Fruit fly (Drosophila melanogaster): ENCODE data around the gene Herp.
A peak's percentile ranks its signal among the peaks of the same experiment; 100 is the strongest.

Herp gene

dm6 chr2L:7811249-7812002 is 11.6 kb upstream of the Herp start, which contains the start of gene LanB1 (continued):
- TF ChIP-seq CG6765 (GFP tag; optimal IDR thresholded peaks at IDR 0.05) (peak; percentile 30), CG18011 (GFP tag; optimal IDR thresholded peaks at IDR 0.05) (no peak), pnt (GFP tag; optimal IDR thresholded peaks at IDR 0.05) (no peak), CG4424 (GFP tag; optimal IDR thresholded peaks at IDR 0.05) (no peak), CG18764 (GFP tag; optimal IDR thresholded peaks at IDR 0.05) (no peak), CG11696 (GFP tag; IDR thresholded peaks at IDR 0.05) (no peak), seq (GFP tag; IDR thresholded peaks at IDR 0.05) (no peak), her (GFP tag; optimal IDR thresholded peaks at IDR 0.05) (peak; percentile 61), Taf1 (GFP tag; IDR thresholded peaks at IDR 0.05) (no peak), CG11398 (GFP tag; optimal IDR thresholded peaks at IDR 0.05) (no peak), otp (GFP tag; IDR thresholded peaks at IDR 0.05) (no peak), pum (GFP tag; optimal IDR thresholded peaks at IDR 0.05) (no peak), CG10274 (GFP tag; optimal IDR thresholded peaks at IDR 0.05) (no peak), Meics (GFP tag; optimal IDR thresholded peaks at IDR 0.05) (no peak), zf30C (GFP tag; optimal IDR thresholded peaks at IDR 0.05) (no peak), CG10321 (GFP tag; IDR thresholded peaks at IDR 0.05) (no peak), crc (GFP tag; optimal IDR thresholded peaks at IDR 0.05) (no peak), GATAe (GFP tag; conservative IDR thresholded peaks at IDR 0.05) (no peak), slou (GFP tag; optimal IDR thresholded peaks at IDR 0.05) (no peak), CG4820 (GFP tag; optimal IDR thresholded peaks at IDR 0.05) (no peak), CG9876 (GFP tag; optimal IDR thresholded peaks at IDR 0.05) (no peak), CG1602 (GFP tag; optimal IDR thresholded peaks at IDR 0.05) (no peak), da (GFP tag; optimal IDR thresholded peaks at IDR 0.05) (peak; percentile 13), nau (GFP tag; optimal IDR thresholded peaks at IDR 0.05) (peak; percentile 8), unc-4 (GFP tag; IDR thresholded peaks at IDR 0.05; ENCODE audit: partially characterized antibody) (peak; percentile 33; the same call in 1 of the 2 replicates), CG6813 (GFP tag; optimal IDR thresholded peaks at IDR 0.05) (no peak), gsb-n (tag; optimal IDR thresholded peaks at IDR 0.05) (no peak), Dbx (GFP tag; IDR thresholded peaks at IDR 0.05) (0 out of 3 replicates have a peak, but pooled peaks have one; percentile 27), CG11504 (tag; optimal IDR thresholded peaks at IDR 0.05) (no peak), Aef1 (GFP tag; IDR thresholded peaks at IDR 0.05) (no peak), CG13624 (GFP tag; optimal IDR thresholded peaks at IDR 0.05) (peak; percentile 2), CG6791 (GFP tag; IDR thresholded peaks at IDR 0.05; ENCODE audit: partially characterized antibody) (peak; percentile 61; the same call in 2 of the 3 replicates), Nf-YA (GFP tag; IDR thresholded peaks at IDR 0.05) (no peak), Drgx (GFP tag; IDR thresholded peaks at IDR 0.05) (peak; percentile 40), gem (tag; optimal IDR thresholded peaks at IDR 0.05) (no peak), CG4617 (GFP tag; optimal IDR thresholded peaks at IDR 0.05; ENCODE audit: borderline replicate concordance) (no peak), CG10565 (GFP tag; optimal IDR thresholded peaks at IDR 0.05) (no peak), CG10209 (GFP tag; optimal IDR thresholded peaks at IDR 0.05) (no peak), CG3995 (GFP tag; optimal IDR thresholded peaks at IDR 0.05) (no peak), Nf-YB (GFP tag; optimal IDR thresholded peaks at IDR 0.05) (no peak), sisA (GFP tag; IDR thresholded peaks at IDR 0.05) (no peak), CG17385 (GFP tag; optimal IDR thresholded peaks at IDR 0.05) (peak; percentile 34), unpg (GFP tag; optimal IDR thresholded peaks at IDR 0.05) (no peak), ham (GFP tag; IDR thresholded peaks at IDR 0.05) (no peak), Antp (GFP tag; optimal IDR thresholded peaks at IDR 0.05) (no peak), CG9609 (GFP tag; optimal IDR thresholded peaks at IDR 0.05) (no peak), CG42726 (GFP tag; IDR thresholded peaks at IDR 0.05; ENCODE audit: partially characterized antibody) (peak; percentile 68; the same call in 1 of the 2 replicates), Hr3 (GFP tag; optimal IDR thresholded peaks at IDR 0.05) (no peak), Dip3 (GFP tag; optimal IDR thresholded peaks at IDR 0.05) (no peak), inv (GFP tag; IDR thresholded peaks at IDR 0.05; ENCODE audit: partially characterized antibody) (peak; percentile 31; the same call in 1 of the 2 replicates)
